Worm (Caenorhabditis elegans) whole organism, young adult: ENCODE data around the gene Y66A7A.7.
A peak's percentile ranks its signal among the peaks of the same experiment; 100 is the strongest.

Experiments used
- B0261.1 ChIP-seq: sonication (generic microtip); optimal IDR thresholded peaks from 2 replicates; lab custom pipeline; 2016; ENCODE audit warnings: mild to moderate bottlenecking, missing genetic modification characterization, moderate library complexity, missing compliant biosample characterization
- D2030.7 ChIP-seq: fragments of 200-800 bp; sonication (Bioruptor generic); IDR thresholded peaks from 2 replicates; pipeline ENCODE4 v1.3.6; 2022; ENCODE audit warnings: missing genetic modification reagents, missing genetic modification characterization, missing compliant biosample characterization
- F37B4.10 ChIP-seq: fragments of 200-800 bp; sonication (Bioruptor generic); IDR thresholded peaks from 2 replicates; pipeline ENCODE4 v1.3.6; 2022; ENCODE audit warnings: missing genetic modification characterization, missing compliant biosample characterization
- F57A8.1 ChIP-seq: fragments of 200-800 bp; sonication (Bioruptor generic); optimal IDR thresholded peaks from 2 replicates; lab custom pipeline; 2018; ENCODE audit warnings: mild to moderate bottlenecking, missing genetic modification characterization, moderate library complexity, missing compliant biosample characterization
- F57C9.4 ChIP-seq: sonication (generic microtip); optimal IDR thresholded peaks from 2 replicates; lab custom pipeline; 2017; ENCODE audit warnings: mild to moderate bottlenecking, missing genetic modification characterization, missing compliant biosample characterization
- Y53G8AR.9 ChIP-seq: fragments of 200-800 bp; sonication (Bioruptor generic); conservative IDR thresholded peaks from 2 replicates; pipeline ENCODE4 v1.3.6; 2022; ENCODE audit warnings: missing genetic modification reagents, missing genetic modification characterization, missing compliant biosample characterization
- Y95B8A.8 ChIP-seq: fragments of 200-800 bp; sonication (Bioruptor generic); IDR thresholded peaks from 2 replicates; pipeline ENCODE4 v1.3.6; 2022; ENCODE audit warnings: missing genetic modification reagents, missing genetic modification characterization, missing compliant biosample characterization
- bed-2 ChIP-seq: fragments of 200-800 bp; sonication (Bioruptor generic); IDR thresholded peaks from 2 replicates; pipeline ENCODE4 v1.3.6; 2022; ENCODE audit warnings: missing genetic modification reagents, missing genetic modification characterization, missing compliant biosample characterization
- ceh-100 ChIP-seq: fragments of 200-800 bp; sonication (Bioruptor generic); IDR thresholded peaks from 2 replicates; pipeline ENCODE4 v1.3.6; 2022; ENCODE audit warnings: missing genetic modification reagents, missing genetic modification characterization, missing compliant biosample characterization
- ceh-27 ChIP-seq: fragments of 200-800 bp; sonication (Bioruptor generic); optimal IDR thresholded peaks from 2 replicates; lab custom pipeline; 2018; ENCODE audit warnings: mild to moderate bottlenecking, missing genetic modification characterization, moderate library complexity, missing compliant biosample characterization
- ceh-79 ChIP-seq: sonication (generic microtip); optimal IDR thresholded peaks from 2 replicates; lab custom pipeline; 2017; ENCODE audit warnings: mild to moderate bottlenecking, missing genetic modification characterization, missing compliant biosample characterization
- dpl-1 ChIP-seq: fragments of 150-350 bp; optimal IDR thresholded peaks from 2 replicates; lab custom pipeline; 2014; ENCODE audit warnings: missing biosample characterization, missing genetic modification reagents, missing genetic modification characterization
- efl-1 ChIP-seq: fragments of 150-350 bp; optimal IDR thresholded peaks from 2 replicates; lab custom pipeline; 2014; ENCODE audit warnings: missing biosample characterization, missing genetic modification reagents, missing genetic modification characterization
- egl-18 ChIP-seq: fragments of 200-800 bp; sonication (Bioruptor generic); IDR thresholded peaks from 2 replicates; pipeline ENCODE4 v1.3.6; 2022; ENCODE audit warnings: missing genetic modification reagents, missing genetic modification characterization, missing compliant biosample characterization
- egl-44 ChIP-seq: fragments of 200-800 bp; sonication (Bioruptor generic); IDR thresholded peaks from 2 replicates; pipeline ENCODE4 v1.3.6; 2022; ENCODE audit warnings: missing genetic modification reagents, missing genetic modification characterization, missing compliant biosample characterization
- egrh-3 ChIP-seq: fragments of 200-800 bp; sonication (Bioruptor generic); IDR thresholded peaks from 2 replicates; pipeline ENCODE4 v1.3.6; 2022; ENCODE audit warnings: missing genetic modification reagents, missing genetic modification characterization, missing compliant biosample characterization
- hlh-26 ChIP-seq: fragments of 200-800 bp; sonication (Bioruptor generic); conservative IDR thresholded peaks from 2 replicates; pipeline ENCODE4 v1.3.6; 2022; ENCODE audit warnings: missing genetic modification reagents, missing genetic modification characterization, missing compliant biosample characterization
- hmg-1.2 ChIP-seq: fragments of 200-800 bp; sonication (Bioruptor generic); IDR thresholded peaks from 2 replicates; pipeline ENCODE4 v1.3.6; 2022; ENCODE audit warnings: missing genetic modification reagents, missing genetic modification characterization, missing compliant biosample characterization
- hsf-1 ChIP-seq: fragments of 200-800 bp; sonication (Bioruptor generic); IDR thresholded peaks from 2 replicates; pipeline ENCODE4 v1.3.6; 2022; ENCODE audit warnings: missing genetic modification reagents, missing genetic modification characterization, missing compliant biosample characterization
- lin-26 ChIP-seq: fragments of 200-800 bp; sonication (Bioruptor generic); IDR thresholded peaks from 2 replicates; pipeline ENCODE4 v1.3.6; 2022; ENCODE audit warnings: missing genetic modification reagents, missing genetic modification characterization, missing compliant biosample characterization
- madf-3 ChIP-seq: fragments of 200-800 bp; sonication (Bioruptor generic); IDR thresholded peaks from 2 replicates; pipeline ENCODE4 v1.3.6; 2022; ENCODE audit warnings: missing genetic modification reagents, missing genetic modification characterization, missing compliant biosample characterization
- madf-6 ChIP-seq: fragments of 200-800 bp; sonication (Bioruptor generic); IDR thresholded peaks from 2 replicates; pipeline ENCODE4 v1.3.6; 2022; ENCODE audit warnings: missing genetic modification reagents, missing genetic modification characterization, missing compliant biosample characterization
- mcd-1 ChIP-seq: fragments of 200-800 bp; sonication (Bioruptor generic); IDR thresholded peaks from 2 replicates; pipeline ENCODE4 v1.3.6; 2022; ENCODE audit warnings: missing genetic modification reagents, missing genetic modification characterization, missing compliant biosample characterization
- nfyb-1 ChIP-seq: fragments of 200-800 bp; sonication (Bioruptor generic); IDR thresholded peaks from 2 replicates; pipeline ENCODE4 v1.3.6; 2022; ENCODE audit warnings: missing genetic modification reagents, missing genetic modification characterization, missing compliant biosample characterization
- nhr-120 ChIP-seq: fragments of 200-800 bp; sonication (Bioruptor generic); IDR thresholded peaks from 2 replicates; pipeline ENCODE4 v1.3.6; 2022; ENCODE audit warnings: missing genetic modification characterization, missing compliant biosample characterization
- rpc-1 ChIP-seq, 2 experiments: fragments of 150-350 bp in 1 of 2; sonication (generic microtip) in 1 of 2; optimal IDR thresholded peaks; 2 replicates each; lab custom pipeline; 2014 to 2018; ENCODE audit warnings: missing biosample characterization in 1 of 2, missing genetic modification characterization in 1 of 2, missing genetic modification reagents in 1 of 2, missing genotype in 1 of 2
- snpc-1.3 ChIP-seq: sonication (generic microtip); optimal IDR thresholded peaks from 2 replicates; lab custom pipeline; 2017; ENCODE audit warnings: missing genetic modification characterization, mild to moderate bottlenecking, missing compliant biosample characterization, antibody characterized with exemption, moderate library complexity, missing genotype, missing genetic modification reagents; ENCODE audit not compliant: insufficient read depth
- tbp1 ChIP-seq: fragments of 200-800 bp; sonication (Bioruptor generic); optimal IDR thresholded peaks from 2 replicates; lab custom pipeline; 2018; ENCODE audit warnings: mild to moderate bottlenecking, missing genetic modification characterization, missing compliant biosample characterization
- zfh-2 ChIP-seq: fragments of 200-800 bp; sonication (Bioruptor generic); conservative IDR thresholded peaks from 2 replicates; pipeline ENCODE4 v1.3.6; 2022; ENCODE audit warnings: missing genetic modification reagents, missing genetic modification characterization, missing compliant biosample characterization
- zim-3 ChIP-seq: sonication (generic microtip); optimal IDR thresholded peaks from 2 replicates; lab custom pipeline; 2017; ENCODE audit warnings: mild to moderate bottlenecking, missing genetic modification characterization, moderate library complexity, missing compliant biosample characterization
- ztf-25 ChIP-seq: fragments of 200-800 bp; sonication (Bioruptor generic); IDR thresholded peaks from 2 replicates; pipeline ENCODE4 v1.3.6; 2022; ENCODE audit warnings: missing genetic modification reagents, missing genetic modification characterization, missing compliant biosample characterization

The Y66A7A.7 gene

ce11 chrIII:11612371-11612770 lies 16.9 kb downstream of the Y66A7A.7 start, which contains the start of the genes Y66A7A.9 and Y66A7A.4:
Y66A7A.9 (minus strand) TSS chrIII:11612471.
Y66A7A.4 (plus strand) TSS chrIII:11612607.
- no peak for TF ChIP-seq rpc-1 (optimal IDR thresholded peaks at IDR 0.05; lab: Kevin White, UChicago)
- no peak for TF ChIP-seq rpc-1 (tag; optimal IDR thresholded peaks at IDR 0.05; lab: Kevin White, UChicago)
- TF ChIP-seq nfyb-1: no peak
- no peak for TF ChIP-seq Y53G8AR.9 (GFP tag; lab: Robert Waterston, UW)
- TF ChIP-seq ceh-79 (tag; lab: Kevin White, UChicago): no peak
- TF ChIP-seq zim-3 (tag; lab: Kevin White, UChicago): no peak
- no peak for TF ChIP-seq F57A8.1 (GFP tag; lab: Kevin White, UChicago)
- no peak for TF ChIP-seq hlh-26 (GFP tag; lab: Robert Waterston, UW)
- no peak for TF ChIP-seq hsf-1

ce11 chrIII:11611618-11612247 lies 17.5 kb downstream of the Y66A7A.7 start:
- TF ChIP-seq snpc-1.3 (tag; lab: Kevin White, UChicago) (no peak), F37B4.10 (GFP tag; lab: Robert Waterston, UW) (0 out of 2 replicates have a peak, but pooled peaks have one; percentile 20), egrh-3 (peak; percentile 99), bed-2 (0 out of 2 replicates have a peak, but pooled peaks have one; percentile 28), efl-1 (GFP tag; lab: Kevin White, UChicago) (no peak), F57C9.4 (tag; lab: Kevin White, UChicago) (no peak), zfh-2 (GFP tag; lab: Robert Waterston, UW) (peak; percentile 90), egl-18 (GFP tag; lab: Robert Waterston, UW) (no peak), mcd-1 (GFP tag; lab: Robert Waterston, UW) (peak; percentile 54; the same call in 1 of the 2 replicates)

ce11 chrIII:11609568-11609967 lies 19.7 kb downstream of the Y66A7A.7 start, which contains the start of gene Y66D12A.30:
Y66D12A.30 (plus strand) TSS chrIII:11609868.
- peak; percentile 63 for TF ChIP-seq hmg-1.2 (GFP tag; lab: Robert Waterston, UW)
- no peak for TF ChIP-seq ceh-27 (GFP tag; lab: Kevin White, UChicago)
- TF ChIP-seq dpl-1: no peak

ce11 chrIII:11608970-11609369 lies 20.3 kb downstream of the Y66A7A.7 start:
- TF ChIP-seq rpc-1 (optimal IDR thresholded peaks at IDR 0.05; lab: Kevin White, UChicago): peak; percentile 19
- TF ChIP-seq rpc-1 (tag; optimal IDR thresholded peaks at IDR 0.05; lab: Kevin White, UChicago): peak; percentile 64
- TF ChIP-seq tbp1 (GFP tag; lab: Kevin White, UChicago): peak; percentile 72
- TF ChIP-seq D2030.7 (GFP tag; lab: Robert Waterston, UW): peak; percentile 49; the same call in 1 of the 2 replicates
- TF ChIP-seq madf-3: 0 out of 2 replicates have a peak, but pooled peaks have one; percentile 4
- TF ChIP-seq hmg-1.2 (GFP tag; lab: Robert Waterston, UW): peak; percentile 33; the same call in 1 of the 2 replicates
- peak; percentile 73; the same call in 1 of the 2 replicates for TF ChIP-seq egl-44 (GFP tag; lab: Robert Waterston, UW)
- 0 out of 2 replicates have a peak, but pooled peaks have one; percentile 13 for TF ChIP-seq ceh-100
- TF ChIP-seq B0261.1 (tag; lab: Kevin White, UChicago): peak; percentile 43
- peak; percentile 51 for TF ChIP-seq madf-6 (GFP tag; lab: Robert Waterston, UW)
- TF ChIP-seq nfyb-1: 0 out of 2 replicates have a peak, but pooled peaks have one; percentile 40
- 0 out of 2 replicates have a peak, but pooled peaks have one; percentile 43 for TF ChIP-seq Y95B8A.8 (GFP tag; lab: Robert Waterston, UW)
- TF ChIP-seq lin-26 (GFP tag; lab: Robert Waterston, UW): peak; percentile 83
- TF ChIP-seq ztf-25 (GFP tag; lab: Robert Waterston, UW): peak; percentile 55; the same call in 1 of the 2 replicates
- TF ChIP-seq nhr-120: 0 out of 2 replicates have a peak, but pooled peaks have one; percentile 31
